Worm (Caenorhabditis elegans): ENCODE data around the gene C17C3.24.

Gene C17C3.24

ce11 chrII:5527841-5528240 lies 13.7 kb downstream of the C17C3.24 start, which contains the start of gene ZK177.1:
TSS of gene ZK177.1 (plus strand) at chrII:5528141.
- no peak for TF ChIP-seq M03D4.4 (tag; optimal IDR thresholded peaks at IDR 0.05)
- no peak for TF ChIP-seq mab-5 (tag; optimal IDR thresholded peaks at IDR 0.05)
- TF ChIP-seq bed-3 (GFP tag; optimal IDR thresholded peaks at IDR 0.05): no peak
- TF ChIP-seq lsy-2 (tag; optimal IDR thresholded peaks at IDR 0.05): no peak
- TF ChIP-seq blmp-1 (tag; optimal IDR thresholded peaks at IDR 0.05): no peak
- no peak for TF ChIP-seq mls-2 (tag; optimal IDR thresholded peaks at IDR 0.05)
- no peak for TF ChIP-seq lin-13 (tag; optimal IDR thresholded peaks at IDR 0.05)
- no peak for TF ChIP-seq nhr-12 (tag; optimal IDR thresholded peaks at IDR 0.05)
- TF ChIP-seq ces-1 (GFP tag; optimal IDR thresholded peaks at IDR 0.05): no peak
- TF ChIP-seq lin-32 (GFP tag; optimal IDR thresholded peaks at IDR 0.05): no peak
- TF ChIP-seq pha-4 (tag; optimal IDR thresholded peaks at IDR 0.05): no peak
- TF ChIP-seq ceh-83 (GFP tag; optimal IDR thresholded peaks at IDR 0.05): no peak
- no peak for TF ChIP-seq ceh-39 (tag; optimal IDR thresholded peaks at IDR 0.05)

DNA sequence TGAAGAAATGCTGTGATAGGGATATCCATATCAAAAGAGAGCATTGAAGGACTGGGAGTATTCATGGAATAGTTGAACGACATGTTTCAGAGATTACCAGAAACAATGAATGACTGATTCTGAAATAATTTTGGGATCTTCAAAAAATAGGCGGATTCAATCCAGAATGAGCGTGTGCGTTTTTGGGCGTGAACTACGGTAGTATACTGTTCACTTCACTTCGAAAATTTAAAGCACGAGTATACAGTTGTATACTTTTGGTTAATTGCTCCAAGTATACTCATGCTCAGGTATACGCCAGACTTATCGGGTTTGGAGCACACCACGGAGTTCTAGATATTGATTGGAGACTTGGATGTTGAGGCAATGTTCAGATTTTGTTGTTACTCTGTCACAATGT lies 16.3 kb downstream of the C17C3.24 start, which contains the start of gene tbx-35:
TSS of gene tbx-35 (minus strand) at position 101 of the 400 bp plus-strand sequence.
- no peak for TF ChIP-seq nhr-2 (tag; optimal IDR thresholded peaks at IDR 0.05)
- TF ChIP-seq sem-2 (GFP tag; optimal IDR thresholded peaks at IDR 0.05): no peak
- TF ChIP-seq M03D4.4 (tag; optimal IDR thresholded peaks at IDR 0.05): no peak
- no peak for TF ChIP-seq nhr-76 (tag; optimal IDR thresholded peaks at IDR 0.05)
- TF ChIP-seq ztf-11 (tag; optimal IDR thresholded peaks at IDR 0.05): no peak
- TF ChIP-seq unc-120 (tag; optimal IDR thresholded peaks at IDR 0.05; ENCODE audit: poor library complexity, severe bottlenecking): no peak

ce11 chrII:5522637-5523036 lies 18.9 kb downstream of the C17C3.24 start, which contains the start of gene ZK177.11:
TSS of gene ZK177.11 (plus strand) at chrII:5522937.
- TF ChIP-seq nhr-2 (tag; optimal IDR thresholded peaks at IDR 0.05): no peak
- no peak for TF ChIP-seq unc-62 (GFP tag; optimal IDR thresholded peaks at IDR 0.05)
- no peak for TF ChIP-seq cnd-1 (tag; optimal IDR thresholded peaks at IDR 0.05)

ce11 chrII:5521411-5521810 lies 20.2 kb downstream of the C17C3.24 start, which contains the start of gene ZK177.12:
TSS of gene ZK177.12 (plus strand) at chrII:5521711.
- TF ChIP-seq blmp-1 (tag; optimal IDR thresholded peaks at IDR 0.05): no peak

DNA sequence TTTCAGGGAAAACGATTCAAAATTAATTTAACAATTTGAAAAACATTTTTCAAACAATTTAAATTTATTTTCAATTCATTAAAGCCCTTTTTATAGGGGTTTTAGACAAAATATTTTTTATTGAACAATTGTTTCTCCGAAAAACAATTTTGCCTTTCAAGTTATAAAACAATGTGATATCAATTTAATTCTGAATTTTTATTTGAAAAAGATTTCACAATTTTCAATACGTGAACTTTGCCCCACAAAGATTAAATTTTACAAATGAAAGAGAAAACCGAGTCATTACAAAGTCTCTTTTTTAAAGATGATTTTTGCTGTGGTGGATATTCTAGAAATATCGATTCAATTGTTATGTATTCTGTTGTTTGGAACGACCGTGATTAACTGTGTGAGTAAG lies 22.7 kb downstream of the C17C3.24 start, which contains the start of gene ZK177.2:
TSS of gene ZK177.2 (plus strand) at position 301 of the 400 bp plus-strand sequence.
- TF ChIP-seq sptf-1 (tag; optimal IDR thresholded peaks at IDR 0.05) (no peak), ceh-83 (GFP tag; optimal IDR thresholded peaks at IDR 0.05) (no peak), mab-5 (tag; optimal IDR thresholded peaks at IDR 0.05) (no peak), tbx-8 (GFP tag; optimal IDR thresholded peaks at IDR 0.05) (no peak), drap-1 (GFP tag; optimal IDR thresholded peaks at IDR 0.05) (no peak), nhr-12 (tag; optimal IDR thresholded peaks at IDR 0.05) (no peak), bed-3 (GFP tag; optimal IDR thresholded peaks at IDR 0.05) (no peak), pha-4 (tag; optimal IDR thresholded peaks at IDR 0.05) (no peak), blmp-1 (tag; optimal IDR thresholded peaks at IDR 0.05) (no peak), nhr-237 (tag; optimal IDR thresholded peaks at IDR 0.05) (no peak), elt-3 (tag; optimal IDR thresholded peaks at IDR 0.05) (no peak), M03D4.4 (tag; optimal IDR thresholded peaks at IDR 0.05) (no peak), unc-120 (tag; optimal IDR thresholded peaks at IDR 0.05; ENCODE audit: poor library complexity, severe bottlenecking) (no peak)

- peak; percentile 96 for TF ChIP-seq zip-8 (tag; optimal IDR thresholded peaks at IDR 0.05)
- no peak for TF ChIP-seq nhr-2 (tag; optimal IDR thresholded peaks at IDR 0.05)
- TF ChIP-seq elt-3 (tag; optimal IDR thresholded peaks at IDR 0.05): no peak
Measured at ce11 chrII:5518055-5518454, 23.5 kb downstream of the C17C3.24 start.

DNA sequence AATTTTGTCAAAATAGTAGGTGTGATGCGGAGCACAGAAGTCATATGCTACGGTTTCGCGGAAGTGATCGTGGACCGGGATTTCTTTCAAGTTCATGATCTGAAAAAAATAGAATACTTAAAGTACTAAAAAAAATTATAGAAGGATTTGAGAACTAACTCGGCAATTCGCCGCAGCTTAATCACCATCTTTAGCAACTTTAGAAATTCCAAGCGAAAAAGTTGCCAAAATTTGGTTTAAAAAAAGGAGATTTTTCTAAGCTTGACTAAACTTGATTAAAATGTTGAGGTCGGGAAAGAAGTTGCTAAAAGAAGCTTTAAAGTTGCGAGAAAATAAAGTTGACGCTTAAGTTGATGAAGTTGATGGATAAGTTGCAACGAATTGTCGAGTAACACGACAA lies 23.9 kb downstream of the C17C3.24 start, which contains the start of gene ZK177.9:
TSS of gene ZK177.9 (minus strand) at position 101 of the 400 bp plus-strand sequence.
- TF ChIP-seq unc-39 (tag; optimal IDR thresholded peaks at IDR 0.05): no peak
- no peak for TF ChIP-seq lsy-2 (tag; optimal IDR thresholded peaks at IDR 0.05)
- no peak for TF ChIP-seq ceh-39 (tag; optimal IDR thresholded peaks at IDR 0.05)
- no peak for TF ChIP-seq bed-3 (GFP tag; optimal IDR thresholded peaks at IDR 0.05)
- TF ChIP-seq flh-1 (GFP tag; optimal IDR thresholded peaks at IDR 0.05): no peak
- TF ChIP-seq hlh-1 (tag; optimal IDR thresholded peaks at IDR 0.05): no peak
- TF ChIP-seq mls-2 (tag; optimal IDR thresholded peaks at IDR 0.05): no peak
- TF ChIP-seq nhr-237 (tag; optimal IDR thresholded peaks at IDR 0.05): no peak
- TF ChIP-seq sem-2 (GFP tag; optimal IDR thresholded peaks at IDR 0.05): no peak
- TF ChIP-seq ham-2 (GFP tag; optimal IDR thresholded peaks at IDR 0.05): no peak
- TF ChIP-seq mep-1 (tag; optimal IDR thresholded peaks at IDR 0.05): no peak
- no peak for TF ChIP-seq tbx-8 (GFP tag; optimal IDR thresholded peaks at IDR 0.05)
- no peak for TF ChIP-seq drap-1 (GFP tag; optimal IDR thresholded peaks at IDR 0.05)
- TF ChIP-seq M03D4.4 (tag; optimal IDR thresholded peaks at IDR 0.05): no peak
- TF ChIP-seq unc-120 (tag; optimal IDR thresholded peaks at IDR 0.05; ENCODE audit: poor library complexity, severe bottlenecking): no peak
- TF ChIP-seq ceh-83 (GFP tag; optimal IDR thresholded peaks at IDR 0.05): no peak
- no peak for TF ChIP-seq ztf-11 (tag; optimal IDR thresholded peaks at IDR 0.05)
- TF ChIP-seq cnd-1 (tag; optimal IDR thresholded peaks at IDR 0.05): no peak
